Worm (Caenorhabditis elegans) whole organism, L4 larva: ENCODE measurements around the gene sri-31.

Source experiments
- Y105C5A.15 ChIP-seq: fragments of 200-800 bp; sonication (Bioruptor generic); IDR thresholded peaks from 2 replicates; pipeline ENCODE4 v1.3.6; 2022; ENCODE audit warnings: missing genetic modification characterization, missing compliant biosample characterization
- Y5F2A.4 ChIP-seq: fragments of 200-800 bp; sonication (Bioruptor generic); optimal IDR thresholded peaks from 2 replicates; lab custom pipeline; 2018; ENCODE audit warnings: mild to moderate bottlenecking, missing genetic modification characterization, missing compliant biosample characterization
- ceh-20 ChIP-seq: fragments of 200-800 bp; sonication (Bioruptor generic); IDR thresholded peaks from 2 replicates; pipeline ENCODE4 v1.3.6; 2022; ENCODE audit warnings: missing genetic modification reagents, missing genetic modification characterization, missing compliant biosample characterization
- ceh-28 ChIP-seq: fragments of 150-350 bp; optimal IDR thresholded peaks from 2 replicates; lab custom pipeline; 2014; ENCODE audit warnings: missing biosample characterization, missing genetic modification reagents, missing genetic modification characterization
- ceh-82 ChIP-seq: sonication (generic microtip); optimal IDR thresholded peaks from 2 replicates; lab custom pipeline; 2017; ENCODE audit warnings: missing biosample characterization, missing genetic modification characterization
- egl-27 ChIP-seq: sonication (generic microtip); optimal IDR thresholded peaks from 3 replicates; lab custom pipeline; 2017; ENCODE audit warnings: missing biosample characterization, missing genetic modification reagents, missing genetic modification characterization
- nhr-102 ChIP-seq: sonication (generic microtip); optimal IDR thresholded peaks from 2 replicates; lab custom pipeline; 2016; ENCODE audit warnings: mild to moderate bottlenecking, missing genetic modification characterization, moderate library complexity, missing compliant biosample characterization
- skn-1 ChIP-seq: fragments of 150-350 bp; optimal IDR thresholded peaks from 2 replicates; lab custom pipeline; 2014; ENCODE audit warnings: missing biosample characterization, missing genetic modification characterization

DNA sequence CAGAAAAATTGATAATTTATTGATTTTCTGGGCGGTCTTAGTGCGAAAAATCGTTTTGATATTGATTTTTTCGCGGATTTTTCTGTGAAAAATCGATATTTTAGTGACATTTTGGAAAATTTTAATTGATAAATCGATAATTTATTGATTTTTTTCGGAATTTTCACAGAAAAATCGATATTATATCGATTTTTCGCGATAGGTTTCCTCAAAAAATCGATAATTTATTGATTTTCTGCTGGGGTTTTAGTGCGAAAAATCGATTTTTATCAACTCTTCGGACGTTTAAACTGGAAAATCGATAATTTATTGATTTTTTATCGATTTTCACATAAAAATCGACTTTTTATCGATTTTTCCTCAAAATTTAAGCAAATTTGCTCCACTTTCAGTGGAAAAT lies 16.6 kb downstream of the sri-31 start:
- TF ChIP-seq skn-1 (tag; lab: Kevin White, UChicago) (no peak), egl-27 (no peak), ceh-28 (tag; lab: Kevin White, UChicago) (peak; percentile 96), ceh-82 (tag; lab: Kevin White, UChicago) (no peak), Y5F2A.4 (GFP tag; lab: Kevin White, UChicago) (no peak), ceh-20 (no peak), nhr-102 (tag; lab: Kevin White, UChicago) (no peak), Y105C5A.15 (GFP tag; lab: Robert Waterston, UW) (no peak)
